Worm (Caenorhabditis elegans): ENCODE data around the gene ebp-2.

ce11 chrII:11398787-11399186, 43.7 kb upstream of the ebp-2 start:
- TF ChIP-seq ama-1 (optimal IDR thresholded peaks at IDR 0.05), result no peak
- no peak for TF ChIP-seq tbx-11 (GFP tag; IDR thresholded peaks at IDR 0.05)
- TF ChIP-seq hmg-4 (GFP tag; optimal IDR thresholded peaks at IDR 0.05), result no peak
- no peak for TF ChIP-seq ceh-13 (GFP tag; optimal IDR thresholded peaks at IDR 0.05)
- peak; percentile 10 for TF ChIP-seq ceh-36 (tag; optimal IDR thresholded peaks at IDR 0.05)
- no peak for TF ChIP-seq flt-1 (GFP tag; IDR thresholded peaks at IDR 0.05)
- no peak for TF ChIP-seq ets-7 (tag; optimal IDR thresholded peaks at IDR 0.05)
- no peak for TF ChIP-seq hmbx-1 (tag; optimal IDR thresholded peaks at IDR 0.05)
- TF ChIP-seq tbx-37 (GFP tag; conservative IDR thresholded peaks at IDR 0.05), result no peak
- no peak for TF ChIP-seq aly-1 (tag; optimal IDR thresholded peaks at IDR 0.05)
- TF ChIP-seq sea-1 (GFP tag; conservative IDR thresholded peaks at IDR 0.05), result no peak

All from whole organism, early embryonic.